Fruit fly (Drosophila melanogaster): Measurements from ENCODE around the gene CG10674.

dm6 chr3L:5127609-5128008 is 8.5 kb downstream of the CG10674 start:
- no peak for TF ChIP-seq usp (GFP tag; optimal IDR thresholded peaks at IDR 0.05)
- no peak for TF ChIP-seq psq (optimal IDR thresholded peaks at IDR 0.05)

All from whole organism.